Worm (Caenorhabditis elegans) whole organism, dauer: ENCODE results near the gene T01D1.4.

Experiments used
- unc-62 ChIP-seq: sonication (generic microtip); optimal IDR thresholded peaks from 2 replicates; lab custom pipeline; 2017; ENCODE audit warnings: missing biosample characterization, missing genetic modification reagents, missing genetic modification characterization

Gene T01D1.4

DNA sequence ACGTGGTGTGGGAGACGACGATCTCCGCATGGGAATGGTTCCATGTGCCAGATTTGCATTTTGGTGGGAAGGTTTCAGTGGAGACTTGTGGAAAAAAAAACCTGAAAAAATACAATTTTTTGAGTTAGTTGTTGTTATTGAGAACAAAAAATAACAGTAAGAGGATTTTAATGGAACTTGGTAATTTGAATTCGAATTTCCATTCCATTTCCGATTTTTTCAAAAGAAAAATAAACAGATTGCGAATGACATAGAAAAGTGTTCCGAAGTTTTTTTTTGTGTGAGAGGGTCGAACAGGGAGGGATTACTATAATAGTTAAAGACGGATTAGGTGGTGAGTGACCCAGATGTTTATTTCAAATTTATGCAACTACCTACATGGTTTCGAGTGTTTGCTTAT, at the start of gene T01D1.4:
Gene T01D1.4 (minus strand): TSS at position 101 of the 400 bp plus-strand sequence.
- TF ChIP-seq unc-62 (GFP tag; lab: Kevin White, UChicago) = no peak

ce11 chrII:221212-221611, 42.3 kb upstream of the T01D1.4 start:
- TF ChIP-seq unc-62 (GFP tag; lab: Kevin White, UChicago) = no peak

ce11 chrII:220602-221001, 41.7 kb upstream of the T01D1.4 start, which contains the start of gene ubxn-3:
TSS of gene ubxn-3 (minus strand) at chrII:220667.
- TF ChIP-seq unc-62 (GFP tag; lab: Kevin White, UChicago) = no peak

DNA sequence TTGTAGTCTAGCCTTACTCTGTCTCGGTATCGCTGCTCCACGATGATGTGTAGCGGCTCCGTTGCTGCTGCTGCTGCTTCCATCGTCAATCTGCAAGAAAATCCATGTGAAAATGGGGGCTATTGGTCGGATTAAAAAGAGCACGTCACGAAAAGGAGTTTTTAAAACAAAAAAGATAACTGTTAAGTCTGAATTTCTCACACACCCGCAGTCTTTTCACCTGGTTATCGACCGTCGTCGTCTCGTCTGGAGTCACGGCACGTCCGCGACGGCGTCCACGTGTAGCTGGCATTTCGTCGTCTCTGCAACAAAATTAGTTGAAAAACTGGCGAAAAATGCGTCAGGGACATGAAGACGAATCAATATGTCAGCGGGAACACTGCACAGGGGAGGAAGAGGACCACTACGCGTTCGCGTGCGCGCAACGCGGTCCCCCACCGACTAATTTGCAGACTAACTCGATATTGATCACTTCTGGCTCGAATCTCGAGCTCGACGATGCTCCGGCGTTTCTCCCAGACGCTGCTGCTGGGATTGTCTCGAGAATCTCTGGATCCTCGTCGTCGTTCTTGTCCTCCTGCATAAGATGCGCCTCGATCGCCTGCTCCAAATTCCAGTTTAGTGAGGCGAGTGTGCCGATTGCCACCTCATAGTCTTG, 41.1 kb upstream of the T01D1.4 start:
- TF ChIP-seq unc-62 (GFP tag; lab: Kevin White, UChicago) = no peak

ce11 chrII:217308-217707, 38.4 kb upstream of the T01D1.4 start:
- no peak for TF ChIP-seq unc-62 (GFP tag; lab: Kevin White, UChicago)

DNA sequence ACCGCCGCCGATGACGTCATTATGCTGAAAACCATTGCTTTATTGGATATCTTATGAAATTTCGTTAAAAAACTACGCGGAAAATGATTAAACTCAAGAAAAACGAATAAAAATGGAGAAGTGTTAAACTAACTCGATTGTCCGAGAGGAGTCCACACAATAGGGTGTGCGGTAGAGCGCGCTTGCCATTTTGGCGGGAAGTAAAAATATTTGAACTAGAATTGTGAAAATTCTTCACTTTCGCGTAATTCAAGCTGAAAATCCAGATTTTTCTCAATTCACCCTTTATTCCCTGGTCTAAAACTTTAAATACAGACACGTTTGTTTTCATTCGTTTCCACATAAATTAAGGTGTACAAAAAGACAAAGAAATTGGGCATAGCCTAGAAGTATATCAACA, 37.7 kb upstream of the T01D1.4 start, which contains the start of gene F48A11.4:
Gene F48A11.4 (minus strand): TSS at position 24 of the 400 bp plus-strand sequence.
- TF ChIP-seq unc-62 (GFP tag; lab: Kevin White, UChicago) = no peak

ce11 chrII:208097-208496, 29.2 kb upstream of the T01D1.4 start:
- TF ChIP-seq unc-62 (GFP tag; lab: Kevin White, UChicago) = no peak

ce11 chrII:196685-197084, 17.8 kb upstream of the T01D1.4 start, which contains the start of gene chs-2:
TSS of gene chs-2 (plus strand) at chrII:196985.
- no peak for TF ChIP-seq unc-62 (GFP tag; lab: Kevin White, UChicago)

DNA sequence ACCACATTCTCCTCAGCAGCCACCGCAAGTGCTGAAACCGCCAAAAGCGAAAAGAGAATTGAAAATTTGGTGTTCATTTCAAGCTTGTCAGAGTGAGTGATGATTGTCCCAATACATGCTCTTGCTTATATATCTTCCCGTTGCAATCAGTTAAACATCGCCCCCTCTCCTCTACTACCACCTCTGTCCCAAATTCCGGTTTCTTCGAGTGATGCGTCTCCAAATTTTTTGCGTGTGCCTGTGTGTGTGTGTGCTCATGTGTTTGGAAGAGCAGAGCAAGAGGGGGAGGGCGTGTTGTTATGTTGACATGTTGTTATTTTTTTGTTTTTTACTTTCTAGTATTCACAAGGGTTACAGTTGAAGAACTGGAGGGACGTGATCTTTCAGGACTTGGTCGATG, 15.6 kb upstream of the T01D1.4 start, which contains the start of gene abu-11:
Gene abu-11 (minus strand): TSS at position 101 of the 400 bp plus-strand sequence.
- no peak for TF ChIP-seq unc-62 (GFP tag; lab: Kevin White, UChicago)

ce11 chrII:192584-192983, 13.7 kb upstream of the T01D1.4 start:
- no peak for TF ChIP-seq unc-62 (GFP tag; lab: Kevin White, UChicago)

- TF ChIP-seq unc-62 (GFP tag; lab: Kevin White, UChicago) = no peak
Measured at ce11 chrII:188967-189366, 10.1 kb upstream of the T01D1.4 start, which contains the start of gene T01D1.5. TSS of gene T01D1.5 (minus strand) at chrII:189067.

- no peak for TF ChIP-seq unc-62 (GFP tag; lab: Kevin White, UChicago)
Measured at ce11 chrII:186504-186903, 7.6 kb upstream of the T01D1.4 start, which contains the start of gene T01D1.8. TSS of gene T01D1.8 (plus strand) at chrII:186739.

ce11 chrII:178146-178545, 747 bp downstream of the T01D1.4 start:
- no peak for TF ChIP-seq unc-62 (GFP tag; lab: Kevin White, UChicago)

ce11 chrII:176622-177021, 2.3 kb downstream of the T01D1.4 start:
- no peak for TF ChIP-seq unc-62 (GFP tag; lab: Kevin White, UChicago)

ce11 chrII:175868-176267, 3.0 kb downstream of the T01D1.4 start, which contains the start of gene T01D1.3:
TSS of gene T01D1.3 (minus strand) at chrII:175968.
- TF ChIP-seq unc-62 (GFP tag; lab: Kevin White, UChicago) = no peak

DNA sequence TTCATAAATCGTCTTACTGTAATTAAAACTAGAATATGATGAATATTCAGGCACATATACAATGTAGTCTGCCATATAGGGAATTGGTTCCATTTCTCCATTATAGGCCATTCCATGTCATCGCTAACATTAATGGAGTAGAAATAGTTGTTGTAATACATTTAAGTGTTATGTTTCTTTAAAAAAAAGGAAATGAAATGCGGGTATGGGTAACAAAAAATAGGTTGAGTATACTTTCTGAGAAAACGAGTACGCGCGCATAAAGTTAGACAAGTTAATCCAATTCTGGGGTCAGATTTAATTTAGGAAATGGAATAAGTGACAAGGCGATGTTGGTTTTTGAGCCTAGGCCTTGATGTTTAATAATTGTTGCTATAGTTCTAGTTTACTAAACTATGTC, 5.2 kb downstream of the T01D1.4 start, which contains the start of gene T01D1.7:
Gene T01D1.7 (minus strand): TSS at position 101 of the 400 bp plus-strand sequence.
- TF ChIP-seq unc-62 (GFP tag; lab: Kevin White, UChicago) = no peak

ce11 chrII:163229-163628, 15.7 kb downstream of the T01D1.4 start:
- TF ChIP-seq unc-62 (GFP tag; lab: Kevin White, UChicago) = no peak
